Fruit fly (Drosophila melanogaster) Kc167 (cell line): Measurements from ENCODE around the gene CG8541.

Experiments
- Myc ChIP-seq: fragments of >200 bp; optimal IDR thresholded peaks from 2 replicates; lab custom pipeline; 2017; ENCODE audit warnings: missing external identifiers
- Sin3A ChIP-seq: fragments of >200 bp; optimal IDR thresholded peaks from 2 replicates; lab custom pipeline; 2018; ENCODE audit warnings: missing external identifiers
- h ChIP-seq: fragments of >200 bp; optimal IDR thresholded peaks from 3 replicates; lab custom pipeline; 2018; ENCODE audit warnings: missing external identifiers
- insv ChIP-seq: fragments of >200 bp; optimal IDR thresholded peaks from 3 replicates; lab custom pipeline; 2018; ENCODE audit warnings: missing external identifiers
- psq ChIP-seq: fragments of >200 bp; optimal IDR thresholded peaks from 2 replicates; lab custom pipeline; 2017; ENCODE audit warnings: missing external identifiers
- ttk ChIP-seq: sonication (Bioruptor generic); optimal IDR thresholded peaks from 2 replicates; lab custom pipeline; 2017; ENCODE audit warnings: missing external identifiers

CG8541 gene

DNA sequence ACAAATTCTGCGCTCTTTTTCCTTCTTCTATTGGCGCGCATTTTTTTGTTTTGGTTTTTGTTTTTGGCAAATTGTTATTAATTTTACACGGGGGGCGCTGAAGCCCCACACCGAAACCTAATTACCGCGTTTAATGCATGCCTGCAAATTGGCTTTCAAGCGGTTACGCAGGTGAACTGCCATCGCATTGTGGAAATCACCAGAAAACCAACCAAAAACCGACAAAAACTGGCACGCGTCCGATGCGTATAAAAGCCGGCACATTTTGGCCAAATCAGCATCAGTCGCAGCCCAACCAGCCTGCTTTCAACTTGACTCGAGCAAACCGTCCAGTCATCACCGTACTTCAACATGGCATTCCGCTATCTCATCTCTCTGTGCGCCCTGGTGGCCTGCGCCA, at the start of gene CG8541:
Gene CG8541 (plus strand): TSS at position 301 of the 400 bp plus-strand sequence.
- TF ChIP-seq psq (no peak), insv (no peak), Sin3A (lab: Kevin White, UChicago) (no peak), ttk (lab: Kevin White, UChicago) (no peak), Myc (no peak), h (lab: Kevin White, UChicago) (no peak)

DNA sequence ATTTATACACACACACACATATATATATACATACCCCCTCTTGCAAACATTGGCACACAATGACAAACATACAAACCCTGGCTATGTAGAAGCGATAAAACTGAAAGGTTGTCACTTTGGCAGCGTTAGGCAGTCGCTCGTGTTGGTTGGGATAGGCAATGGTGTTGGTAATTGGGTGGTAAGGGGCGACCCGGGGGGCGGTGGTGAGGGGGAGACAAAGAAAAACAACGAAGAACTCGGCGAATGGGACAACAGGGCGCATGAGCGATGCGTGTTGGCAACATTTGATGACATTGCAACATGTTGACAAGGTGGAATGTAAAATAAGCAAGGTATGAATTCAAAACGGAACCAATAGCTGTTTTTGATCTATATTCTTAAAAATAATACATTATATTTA, 48.8 kb upstream of the CG8541 start:
- TF ChIP-seq psq = no peak

DNA sequence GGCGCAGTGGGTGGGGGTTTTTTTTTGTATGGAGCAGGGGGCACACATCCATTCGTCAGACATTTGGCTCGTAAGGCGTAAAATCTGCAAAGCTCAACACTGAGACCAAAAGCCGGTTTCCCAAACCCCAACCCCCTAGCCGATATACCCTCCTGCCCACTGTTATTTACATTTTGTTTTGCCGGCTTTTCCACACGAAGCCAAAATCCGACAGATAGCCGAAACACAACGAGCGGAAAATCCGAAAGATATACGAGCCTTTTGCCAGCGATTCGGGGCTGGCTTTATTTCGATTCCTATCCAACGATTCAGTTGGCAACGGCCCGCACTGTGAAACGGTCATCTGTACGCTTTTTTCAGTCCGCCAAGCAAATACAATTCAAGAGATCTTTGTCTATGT, 47.8 kb upstream of the CG8541 start, which contains the start of gene CG42458:
Gene CG42458 (plus strand): TSS at position 311 of the 400 bp plus-strand sequence.
- TF ChIP-seq h (lab: Kevin White, UChicago) (no peak), psq (no peak), Sin3A (lab: Kevin White, UChicago) (no peak), Myc (no peak), insv (no peak), ttk (lab: Kevin White, UChicago) (no peak)

- TF ChIP-seq Myc (no peak), insv (no peak)
These were observed 39.1 kb upstream of the CG8541 start for dm6 chr3L:7432265-7432664.

- TF ChIP-seq insv = no peak
These were observed 38.5 kb upstream of the CG8541 start for dm6 chr3L:7432811-7433324.

DNA sequence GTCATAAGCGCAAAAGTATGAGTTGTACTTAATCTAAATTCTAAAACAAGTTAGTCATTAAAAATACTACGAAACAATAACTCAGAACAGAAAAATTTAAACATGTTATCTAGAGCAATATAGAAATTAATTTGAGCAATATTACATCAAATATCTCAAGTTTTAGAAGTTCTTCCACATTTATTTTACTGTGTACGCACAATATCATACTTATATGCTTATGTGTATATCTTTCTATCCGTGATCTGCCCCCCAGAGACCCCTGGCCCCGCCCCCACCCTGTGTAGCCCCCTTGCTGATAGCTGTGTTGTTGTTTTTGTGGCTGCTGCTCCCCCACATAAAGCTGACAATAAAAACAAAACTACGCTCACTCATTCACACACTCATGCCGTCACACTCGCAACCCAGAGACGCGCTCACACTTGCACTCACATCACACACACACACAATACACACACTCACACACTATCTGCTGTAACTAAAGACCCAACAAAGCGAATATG, 38.0 kb upstream of the CG8541 start:
- TF ChIP-seq Sin3A (lab: Kevin White, UChicago) (no peak), ttk (lab: Kevin White, UChicago) (no peak), psq (no peak), h (lab: Kevin White, UChicago) (no peak), Myc (no peak), insv (no peak)

- TF ChIP-seq Sin3A (lab: Kevin White, UChicago) = no peak
- no peak for TF ChIP-seq Myc
- TF ChIP-seq psq = no peak
- no peak for TF ChIP-seq h (lab: Kevin White, UChicago)
- TF ChIP-seq insv = no peak
These were observed 37.2 kb upstream of the CG8541 start for dm6 chr3L:7434198-7434597.

- no peak for TF ChIP-seq insv
- TF ChIP-seq psq = no peak
- TF ChIP-seq h (lab: Kevin White, UChicago) = no peak
- no peak for TF ChIP-seq Myc
- TF ChIP-seq Sin3A (lab: Kevin White, UChicago) = no peak
- TF ChIP-seq ttk (lab: Kevin White, UChicago) = no peak
These were observed 36.4 kb upstream of the CG8541 start, which contains the start of gene Rac2 for dm6 chr3L:7434715-7435653. TSS of gene Rac2 (minus strand) at chr3L:7435190.

DNA sequence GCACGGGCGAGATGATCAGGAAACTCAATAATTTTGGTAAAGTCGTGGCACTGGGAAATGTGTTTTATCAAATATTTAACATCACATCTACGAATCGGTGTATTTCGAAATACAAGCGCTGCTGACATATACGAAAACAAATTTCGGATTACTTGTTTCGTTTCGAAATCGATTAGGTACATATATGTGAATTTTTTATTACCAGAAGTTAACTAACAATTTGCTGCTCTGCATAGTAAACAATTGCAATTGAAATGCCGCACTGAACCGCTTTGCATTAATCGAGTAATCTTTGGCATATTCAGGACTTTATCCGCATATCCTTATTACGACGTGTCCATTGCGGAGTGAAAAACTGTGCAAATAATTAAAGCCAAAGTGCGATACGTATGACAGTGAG, 34.0 kb upstream of the CG8541 start, which contains the start of gene CG14835:
Gene CG14835 (minus strand): TSS at position 101 of the 400 bp plus-strand sequence.
- no peak for TF ChIP-seq ttk (lab: Kevin White, UChicago)
- no peak for TF ChIP-seq h (lab: Kevin White, UChicago)
- TF ChIP-seq psq = no peak
- no peak for TF ChIP-seq Sin3A (lab: Kevin White, UChicago)
- no peak for TF ChIP-seq insv
- TF ChIP-seq Myc = no peak

dm6 chr3L:7439305-7439704, 32.1 kb upstream of the CG8541 start, which contains the start of gene sphinx1:
TSS of gene sphinx1 (minus strand) at chr3L:7439405.
- TF ChIP-seq h (lab: Kevin White, UChicago) (no peak), Sin3A (lab: Kevin White, UChicago) (no peak), psq (no peak), ttk (lab: Kevin White, UChicago) (no peak), Myc (no peak), insv (no peak)

- TF ChIP-seq Sin3A (lab: Kevin White, UChicago) (no peak), insv (no peak), psq (no peak), ttk (lab: Kevin White, UChicago) (no peak), h (lab: Kevin White, UChicago) (no peak), Myc (no peak)
These were observed 30.7 kb upstream of the CG8541 start, which contains the start of gene sphinx2 for dm6 chr3L:7440633-7441032. TSS of gene sphinx2 (minus strand) at chr3L:7440733.

dm6 chr3L:7449097-7449496, 22.3 kb upstream of the CG8541 start:
- TF ChIP-seq insv = no peak
- TF ChIP-seq psq = no peak
- no peak for TF ChIP-seq ttk (lab: Kevin White, UChicago)
- TF ChIP-seq h (lab: Kevin White, UChicago) = no peak
- no peak for TF ChIP-seq Myc

- TF ChIP-seq psq (no peak), Myc (no peak), ttk (lab: Kevin White, UChicago) (no peak), h (lab: Kevin White, UChicago) (no peak), insv (no peak), Sin3A (lab: Kevin White, UChicago) (no peak)
These were observed 20.8 kb upstream of the CG8541 start, which contains the start of gene CG33278 for dm6 chr3L:7450553-7450952. TSS of gene CG33278 (plus strand) at chr3L:7450853.
